Fruit fly (Drosophila melanogaster): ENCODE results near the gene Rdl.

- no peak for TF ChIP-seq CG8478 (optimal IDR thresholded peaks at IDR 0.05)
- no peak for TF ChIP-seq CTCF (optimal IDR thresholded peaks at IDR 0.05)
Measured at dm6 chr3L:9129583-9130146, 52.3 kb downstream of the Rdl start.
